Worm (Caenorhabditis elegans) whole organism, L3 larva: ENCODE results near the gene trap-2.

Experiments used
- ceh-82 ChIP-seq: fragments of 150-350 bp; optimal IDR thresholded peaks from 2 replicates; lab custom pipeline; 2014; ENCODE audit warnings: missing biosample characterization, missing genetic modification characterization
- fkh-2 ChIP-seq: fragments of 150-350 bp; optimal IDR thresholded peaks from 2 replicates; lab custom pipeline; 2014; ENCODE audit warnings: missing biosample characterization, missing genetic modification reagents, missing genetic modification characterization
- nhr-237 ChIP-seq: fragments of 150-350 bp; optimal IDR thresholded peaks from 2 replicates; lab custom pipeline; 2014; ENCODE audit warnings: missing biosample characterization, missing genetic modification characterization

- TF ChIP-seq ceh-82 (tag; lab: Kevin White, UChicago), result no peak
- no peak for TF ChIP-seq fkh-2 (tag; lab: Kevin White, UChicago)
- no peak for TF ChIP-seq nhr-237
Measured at ce11 chrX:785368-785767, 17.5 kb upstream of the trap-2 start.
